Fruit fly (Drosophila melanogaster): ENCODE measurements around the gene CG8565.

The CG8565 gene

dm6 chrX:15889780-15890608 lies 52.4 kb downstream of the CG8565 start, which contains the start of the genes MSBP and CG15916 (continued):
- peak; percentile 69 for TF ChIP-seq nom (GFP tag; optimal IDR thresholded peaks at IDR 0.05)
- TF ChIP-seq repo (GFP tag; optimal IDR thresholded peaks at IDR 0.05), result no peak
- TF ChIP-seq CG2712 (tag; optimal IDR thresholded peaks at IDR 0.05), result peak; percentile 41
- TF ChIP-seq dan (GFP tag; IDR thresholded peaks at IDR 0.05), result no peak
- TF ChIP-seq CG12155 (GFP tag; optimal IDR thresholded peaks at IDR 0.05), result peak; percentile 25
- TF ChIP-seq vvl (GFP tag; IDR thresholded peaks at IDR 0.05), result 0 out of 2 replicates have a peak, but pooled peaks have one; percentile 18
- peak; percentile 44 for TF ChIP-seq grau (tag; optimal IDR thresholded peaks at IDR 0.05)
- no peak for TF ChIP-seq wor (GFP tag; IDR thresholded peaks at IDR 0.05)
- TF ChIP-seq CG10462 (GFP tag; optimal IDR thresholded peaks at IDR 0.05), result no peak
- peak; percentile 72 for TF ChIP-seq BEAF-32 (GFP tag; optimal IDR thresholded peaks at IDR 0.05)
- no peak for TF ChIP-seq tna (GFP tag; IDR thresholded peaks at IDR 0.05; ENCODE audit: partially characterized antibody)
- 0 out of 2 replicates have a peak, but pooled peaks have one; percentile 8 for TF ChIP-seq Taf1 (GFP tag; IDR thresholded peaks at IDR 0.05)
- peak; percentile 73 for TF ChIP-seq CoRest (tag; optimal IDR thresholded peaks at IDR 0.05)
- peak; percentile 76 for TF ChIP-seq pfk (GFP tag; optimal IDR thresholded peaks at IDR 0.05)
- peak; percentile 59 for TF ChIP-seq gfzf (GFP tag; optimal IDR thresholded peaks at IDR 0.05)
- TF ChIP-seq Dek (tag; optimal IDR thresholded peaks at IDR 0.05), result peak; percentile 13
- peak; percentile 54 for TF ChIP-seq Usf (GFP tag; optimal IDR thresholded peaks at IDR 0.05)
- TF ChIP-seq D19A (tag; optimal IDR thresholded peaks at IDR 0.05), result peak; percentile 1
- peak; percentile 48 for TF ChIP-seq CG18262 (tag; optimal IDR thresholded peaks at IDR 0.05)
- peak; percentile 27; the same call in 1 of the 2 replicates for TF ChIP-seq Ptx1 (GFP tag; IDR thresholded peaks at IDR 0.05)
- TF ChIP-seq CG31441 (GFP tag; IDR thresholded peaks at IDR 0.05), result peak; percentile 59; the same call in 1 of the 2 replicates
- peak; percentile 57 for TF ChIP-seq CG10209 (GFP tag; optimal IDR thresholded peaks at IDR 0.05)
- TF ChIP-seq bsh (GFP tag; optimal IDR thresholded peaks at IDR 0.05), result peak in 1 of 2 experiments; percentile 33
- no peak for TF ChIP-seq al (GFP tag; IDR thresholded peaks at IDR 0.05)
- 0 out of 3 replicates have a peak, but pooled peaks have one; percentile 14 for TF ChIP-seq CG34422 (GFP tag; IDR thresholded peaks at IDR 0.05)
- TF ChIP-seq MESR4 (GFP tag; optimal IDR thresholded peaks at IDR 0.05), result peak; percentile 75
- no peak for TF ChIP-seq fd102C (GFP tag; optimal IDR thresholded peaks at IDR 0.05)
- peak; percentile 45 for TF ChIP-seq Meics (GFP tag; optimal IDR thresholded peaks at IDR 0.05)
- TF ChIP-seq CG1602 (GFP tag; optimal IDR thresholded peaks at IDR 0.05), result peak; percentile 13
- peak; percentile 66 for TF ChIP-seq CG14710 (tag; optimal IDR thresholded peaks at IDR 0.05)
- TF ChIP-seq Sry-δ (GFP tag; optimal IDR thresholded peaks at IDR 0.05), result peak; percentile 68
- TF ChIP-seq sug (tag; optimal IDR thresholded peaks at IDR 0.05), result peak; percentile 20
- TF ChIP-seq sc (optimal IDR thresholded peaks at IDR 0.05), result no peak
- peak; percentile 8 for TF ChIP-seq sc (GFP tag; optimal IDR thresholded peaks at IDR 0.05)
- peak; percentile 34 for TF ChIP-seq CG4424 (GFP tag; optimal IDR thresholded peaks at IDR 0.05)
- TF ChIP-seq Rfx (GFP tag; IDR thresholded peaks at IDR 0.05), result peak; percentile 49; the same call in 1 of the 2 replicates
- peak; percentile 61 for TF ChIP-seq CG11723 (GFP tag; optimal IDR thresholded peaks at IDR 0.05)
- peak; percentile 37 for TF ChIP-seq CG8290 (GFP tag; optimal IDR thresholded peaks at IDR 0.05)
- peak in 1 of 2 experiments; percentile 32 for TF ChIP-seq CG8290 (tag; optimal IDR thresholded peaks at IDR 0.05)
- TF ChIP-seq Xrp1 (GFP tag; IDR thresholded peaks at IDR 0.05), result peak; percentile 32; the same call in 1 of the 2 replicates
- peak; percentile 53 for TF ChIP-seq Med (GFP tag)
- no peak for TF ChIP-seq Poxn (GFP tag; IDR thresholded peaks at IDR 0.05)
- peak; percentile 29 for TF ChIP-seq Lhr (GFP tag; optimal IDR thresholded peaks at IDR 0.05)
- peak; percentile 41 for TF ChIP-seq CG2120 (GFP tag; optimal IDR thresholded peaks at IDR 0.05)
- no peak for TF ChIP-seq CG4617 (GFP tag; optimal IDR thresholded peaks at IDR 0.05; ENCODE audit: borderline replicate concordance)
- no peak for TF ChIP-seq sna (GFP tag; IDR thresholded peaks at IDR 0.05; ENCODE audit: partially characterized antibody)
- TF ChIP-seq az2 (GFP tag; optimal IDR thresholded peaks at IDR 0.05), result peak; percentile 9
- no peak for TF ChIP-seq corto (GFP tag; optimal IDR thresholded peaks at IDR 0.05)
- TF ChIP-seq CG14441 (GFP tag; IDR thresholded peaks at IDR 0.05), result no peak

Measured in whole organism, embryonic.